Fruit fly (Drosophila melanogaster): ENCODE data around the gene CG14186.

The CG14186 gene

DNA sequence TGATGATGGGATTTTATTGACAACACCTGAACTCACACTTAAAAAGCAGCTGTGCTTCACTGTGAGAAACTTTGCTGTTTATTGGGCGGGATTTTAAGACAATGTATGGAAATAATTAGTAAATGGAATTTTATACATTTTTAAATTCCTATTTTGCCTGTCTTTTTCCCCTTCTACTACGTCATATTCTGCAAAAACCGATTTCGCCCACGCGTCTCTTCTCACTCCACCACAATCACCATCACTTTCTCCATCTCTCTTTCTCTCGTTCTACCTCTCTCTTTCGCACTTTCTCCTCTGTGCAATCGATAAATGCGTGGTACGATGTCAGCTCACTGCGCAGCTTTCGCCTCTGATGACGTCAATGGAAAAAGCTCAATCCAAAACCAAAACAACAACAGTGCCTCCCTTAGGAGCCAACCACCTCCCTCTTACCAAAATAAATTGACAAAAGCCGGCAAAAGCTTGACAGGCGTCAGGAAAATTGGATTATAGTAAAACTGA, 968 bp upstream of the CG14186 start (continued):
- TF ChIP-seq klu (GFP tag; IDR thresholded peaks at IDR 0.05) = no peak

dm6 chr3L:20097312-20097711, 6.3 kb downstream of the CG14186 start:
- TF ChIP-seq CG6791 (GFP tag; IDR thresholded peaks at IDR 0.05; ENCODE audit: partially characterized antibody) = peak; percentile 21; the same call in 1 of the 3 replicates
- no peak for TF ChIP-seq CG12219 (GFP tag; optimal IDR thresholded peaks at IDR 0.05)
- TF ChIP-seq CG13775 (GFP tag; optimal IDR thresholded peaks at IDR 0.05) = no peak
- TF ChIP-seq pho (GFP tag; optimal IDR thresholded peaks at IDR 0.05) = peak; percentile 36
- peak; percentile 36 for TF ChIP-seq CG9817 (tag; optimal IDR thresholded peaks at IDR 0.05)
- TF ChIP-seq CG3281 (GFP tag; optimal IDR thresholded peaks at IDR 0.05) = no peak
- no peak for TF ChIP-seq Jarid2 (GFP tag; optimal IDR thresholded peaks at IDR 0.05)
- TF ChIP-seq klu (GFP tag; IDR thresholded peaks at IDR 0.05) = no peak
- no peak for TF ChIP-seq CG4820 (GFP tag; optimal IDR thresholded peaks at IDR 0.05)
- no peak for TF ChIP-seq Ravus (GFP tag; IDR thresholded peaks at IDR 0.05)
- TF ChIP-seq vfl (GFP tag; optimal IDR thresholded peaks at IDR 0.05) = no peak
- no peak for TF ChIP-seq CG11093 (GFP tag; IDR thresholded peaks at IDR 0.05)
- no peak for TF ChIP-seq CG31365 (tag; optimal IDR thresholded peaks at IDR 0.05)
- TF ChIP-seq vnd (GFP tag; IDR thresholded peaks at IDR 0.05; ENCODE audit: partially characterized antibody) = 0 out of 3 replicates have a peak, but pooled peaks have one; percentile 45
- no peak for TF ChIP-seq hb (GFP tag; IDR thresholded peaks at IDR 0.05; ENCODE audit: partially characterized antibody)
- no peak for TF ChIP-seq Mes4 (GFP tag; optimal IDR thresholded peaks at IDR 0.05)
- TF ChIP-seq amos (GFP tag; IDR thresholded peaks at IDR 0.05; ENCODE audit: partially characterized antibody) = peak; percentile 81
- TF ChIP-seq Tbp (GFP tag; optimal IDR thresholded peaks at IDR 0.05) = no peak
- peak; percentile 13 for TF ChIP-seq CG12942 (GFP tag; optimal IDR thresholded peaks at IDR 0.05)
- no peak for TF ChIP-seq prd (optimal IDR thresholded peaks at IDR 0.05)
- TF ChIP-seq prd (GFP tag; IDR thresholded peaks at IDR 0.05) = no peak
- peak; percentile 85 for TF ChIP-seq Bgb (GFP tag; IDR thresholded peaks at IDR 0.05; ENCODE audit: partially characterized antibody)
- peak; percentile 41 for TF ChIP-seq HmgZ (tag; optimal IDR thresholded peaks at IDR 0.05)
- TF ChIP-seq CkIIα-i1 (GFP tag; IDR thresholded peaks at IDR 0.05) = no peak
- peak; percentile 60 for TF ChIP-seq pita (GFP tag; optimal IDR thresholded peaks at IDR 0.05)
- no peak for TF ChIP-seq sc (optimal IDR thresholded peaks at IDR 0.05)
- no peak for TF ChIP-seq sc (GFP tag; optimal IDR thresholded peaks at IDR 0.05)
- TF ChIP-seq Med (GFP tag) = peak; percentile 83
- peak; percentile 60 for TF ChIP-seq sob (GFP tag; IDR thresholded peaks at IDR 0.05)
- peak; percentile 21 for TF ChIP-seq sug (tag; optimal IDR thresholded peaks at IDR 0.05)
- peak; percentile 23 for TF ChIP-seq mam (GFP tag; optimal IDR thresholded peaks at IDR 0.05)
- peak; percentile 60; the same call in 2 of the 3 replicates for TF ChIP-seq CG16813 (GFP tag; IDR thresholded peaks at IDR 0.05; ENCODE audit: partially characterized antibody)
- TF ChIP-seq CG42726 (GFP tag; IDR thresholded peaks at IDR 0.05; ENCODE audit: partially characterized antibody) = peak; percentile 91
- no peak for TF ChIP-seq CG2875 (GFP tag; optimal IDR thresholded peaks at IDR 0.05)
- TF ChIP-seq abd-A (tag; optimal IDR thresholded peaks at IDR 0.05) = peak; percentile 57
- no peak for TF ChIP-seq CG7928 (GFP tag; optimal IDR thresholded peaks at IDR 0.05)
- TF ChIP-seq CG34224 (GFP tag; IDR thresholded peaks at IDR 0.05; ENCODE audit: partially characterized antibody) = no peak
- peak; percentile 24 for TF ChIP-seq Hmr (GFP tag; optimal IDR thresholded peaks at IDR 0.05)
- TF ChIP-seq CG10959 (GFP tag; IDR thresholded peaks at IDR 0.05) = no peak
- TF ChIP-seq CG8924 (tag; optimal IDR thresholded peaks at IDR 0.05) = no peak
- peak; percentile 5 for TF ChIP-seq pnt (GFP tag; optimal IDR thresholded peaks at IDR 0.05)
- TF ChIP-seq CG13287 (GFP tag; IDR thresholded peaks at IDR 0.05; ENCODE audit: partially characterized antibody) = peak; percentile 34; the same call in 1 of the 2 replicates
- TF ChIP-seq CG17829 (tag; optimal IDR thresholded peaks at IDR 0.05) = peak; percentile 3
- TF ChIP-seq CG6683 (GFP tag; optimal IDR thresholded peaks at IDR 0.05) = no peak
- TF ChIP-seq Pdp1 (GFP tag; optimal IDR thresholded peaks at IDR 0.05) = no peak
- TF ChIP-seq CG1647 (GFP tag; optimal IDR thresholded peaks at IDR 0.05) = peak; percentile 19
- TF ChIP-seq CG2202 (tag; optimal IDR thresholded peaks at IDR 0.05) = no peak
- no peak for TF ChIP-seq aop (GFP tag; IDR thresholded peaks at IDR 0.05)
